Fruit fly (Drosophila melanogaster) whole organism, prepupa: ENCODE results near the gene CG6330.

Source experiments
- CG10669 ChIP-seq: fragments of 200-800 bp; sonication (Bioruptor generic); optimal IDR thresholded peaks from 3 replicates; lab custom pipeline; 2018; ENCODE audit warnings: missing biosample characterization, mild to moderate bottlenecking, missing genetic modification characterization, moderate library complexity
- CG11762 ChIP-seq: fragments of 200-800 bp; sonication (Bioruptor generic); optimal IDR thresholded peaks from 3 replicates; lab custom pipeline; 2016; ENCODE audit warnings: missing biosample characterization, missing genetic modification characterization; ENCODE audit not compliant: insufficient read depth
- CG11902 ChIP-seq: fragments of 200-800 bp; sonication (Bioruptor generic); optimal IDR thresholded peaks from 3 replicates; lab custom pipeline; 2016; ENCODE audit warnings: missing biosample characterization, missing genetic modification characterization
- CG15336 ChIP-seq: fragments of 200-800 bp; sonication (Bioruptor generic); IDR thresholded peaks from 2 replicates; pipeline ENCODE4 v1.3.6; 2022; ENCODE audit warnings: missing biosample characterization, missing genetic modification characterization
- CG1621 ChIP-seq: fragments of 200-800 bp; sonication (Bioruptor generic); optimal IDR thresholded peaks from 3 replicates; lab custom pipeline; 2018; ENCODE audit warnings: missing biosample characterization, mild to moderate bottlenecking, missing genetic modification characterization
- CG16779 ChIP-seq: fragments of 200-800 bp; sonication (Bioruptor generic); optimal IDR thresholded peaks from 3 replicates; lab custom pipeline; 2017; ENCODE audit warnings: missing biosample characterization, mild to moderate bottlenecking, missing genetic modification characterization
- CG3032 ChIP-seq: fragments of 200-800 bp; optimal IDR thresholded peaks from 2 replicates; lab custom pipeline; 2019; ENCODE audit warnings: missing biosample characterization, mild to moderate bottlenecking, missing genetic modification characterization, moderate library complexity
- CG3919 ChIP-seq: fragments of 200-800 bp; sonication (Bioruptor generic); optimal IDR thresholded peaks from 3 replicates; lab custom pipeline; 2016; ENCODE audit warnings: missing biosample characterization, missing genetic modification characterization
- CG4318 ChIP-seq: fragments of 200-800 bp; sonication (Bioruptor generic); optimal IDR thresholded peaks from 3 replicates; lab custom pipeline; 2017; ENCODE audit warnings: missing biosample characterization, mild to moderate bottlenecking, missing genetic modification characterization
- CG6276 ChIP-seq: fragments of 200-800 bp; sonication (Bioruptor generic); optimal IDR thresholded peaks from 2 replicates; lab custom pipeline; 2017; ENCODE audit warnings: missing biosample characterization, mild to moderate bottlenecking, missing genetic modification characterization
- CG6792 ChIP-seq: fragments of 200-800 bp; sonication (Bioruptor generic); optimal IDR thresholded peaks from 3 replicates; lab custom pipeline; 2016; ENCODE audit warnings: missing biosample characterization, missing genetic modification characterization
- CG6808 ChIP-seq: fragments of 200-800 bp; sonication (Bioruptor generic); optimal IDR thresholded peaks from 3 replicates; lab custom pipeline; 2017; ENCODE audit warnings: missing biosample characterization, missing genetic modification characterization, mild to moderate bottlenecking, moderate library complexity, missing genetic modification reagents
- CG7368 ChIP-seq: fragments of 200-800 bp; sonication (Bioruptor generic); optimal IDR thresholded peaks from 3 replicates; lab custom pipeline; 2016; ENCODE audit warnings: missing biosample characterization, missing genetic modification characterization
- CG8119 ChIP-seq: fragments of 200-800 bp; sonication (Bioruptor generic); IDR thresholded peaks from 3 replicates; pipeline ENCODE4 v1.3.6; 2022; ENCODE audit warnings: missing biosample characterization, missing genetic modification characterization
- CG8632 ChIP-seq: fragments of 200-800 bp; sonication (Bioruptor generic); optimal IDR thresholded peaks from 3 replicates; lab custom pipeline; 2016; ENCODE audit warnings: missing biosample characterization, missing genetic modification characterization
- CG9139 ChIP-seq: fragments of 200-800 bp; sonication (Bioruptor generic); optimal IDR thresholded peaks from 3 replicates; lab custom pipeline; 2017; ENCODE audit warnings: missing biosample characterization, mild to moderate bottlenecking, missing genetic modification characterization
- Eip78C ChIP-seq: fragments of 200-800 bp; sonication (Bioruptor generic); peaks from one replicate; lab custom pipeline; 2016; ENCODE audit warnings: missing biosample characterization, missing genetic modification characterization
- Ets21C ChIP-seq: fragments of 200-800 bp; sonication (Bioruptor generic); optimal IDR thresholded peaks from 3 replicates; lab custom pipeline; 2016; ENCODE audit warnings: missing biosample characterization, missing genetic modification characterization
- Gug ChIP-seq: fragments of 200-800 bp; sonication (Bioruptor generic); IDR thresholded peaks from 2 replicates; pipeline ENCODE4 v1.3.6; 2022; ENCODE audit warnings: missing biosample characterization, missing genetic modification characterization
- Hr39 ChIP-seq: fragments of 200-800 bp; sonication (Bioruptor generic); optimal IDR thresholded peaks from 2 replicates; lab custom pipeline; 2016; ENCODE audit warnings: missing biosample characterization, missing genetic modification characterization
- Hr4 ChIP-seq: fragments of 200-800 bp; sonication (Bioruptor generic); optimal IDR thresholded peaks from 3 replicates; lab custom pipeline; 2016; ENCODE audit warnings: missing biosample characterization, missing genetic modification characterization
- Lpt ChIP-seq: fragments of 200-800 bp; sonication (Bioruptor generic); optimal IDR thresholded peaks from 3 replicates; lab custom pipeline; 2016; ENCODE audit warnings: missing biosample characterization, missing genetic modification characterization
- Met ChIP-seq: fragments of 200-800 bp; sonication (Bioruptor generic); optimal IDR thresholded peaks from 3 replicates; lab custom pipeline; 2016; ENCODE audit warnings: missing biosample characterization, missing genetic modification characterization
- OdsH ChIP-seq: fragments of 200-800 bp; sonication (Bioruptor generic); optimal IDR thresholded peaks from 3 replicates; lab custom pipeline; 2016; ENCODE audit warnings: missing biosample characterization, missing genetic modification characterization
- Sox102F ChIP-seq: fragments of 200-800 bp; sonication (Bioruptor generic); optimal IDR thresholded peaks from 2 replicates; lab custom pipeline; 2016; ENCODE audit warnings: missing biosample characterization, mild to moderate bottlenecking, missing genetic modification characterization
- Sox14 ChIP-seq: fragments of 200-800 bp; sonication (Bioruptor generic); optimal IDR thresholded peaks from 3 replicates; lab custom pipeline; 2016; ENCODE audit warnings: missing biosample characterization, missing genetic modification characterization
- Sox15 ChIP-seq: fragments of 200-800 bp; sonication (Bioruptor generic); optimal IDR thresholded peaks from 3 replicates; lab custom pipeline; 2016; ENCODE audit warnings: missing biosample characterization, missing genetic modification characterization
- achi ChIP-seq: fragments of 200-800 bp; sonication (Bioruptor generic); optimal IDR thresholded peaks from 3 replicates; lab custom pipeline; 2016; ENCODE audit warnings: missing biosample characterization, missing genetic modification characterization
- acj6 ChIP-seq: fragments of 200-800 bp; sonication (Bioruptor generic); optimal IDR thresholded peaks from 3 replicates; lab custom pipeline; 2016; ENCODE audit warnings: missing biosample characterization, missing genetic modification characterization
- dac ChIP-seq: fragments of 200-800 bp; sonication (Bioruptor generic); optimal IDR thresholded peaks from 2 replicates; lab custom pipeline; 2017; ENCODE audit warnings: missing biosample characterization, mild to moderate bottlenecking, missing genetic modification characterization
- eg ChIP-seq: fragments of 200-800 bp; sonication (Bioruptor generic); IDR thresholded peaks from 3 replicates; pipeline ENCODE4 v1.3.6; 2022; ENCODE audit warnings: missing biosample characterization, missing genetic modification characterization
- esn ChIP-seq: fragments of 200-800 bp; sonication (Bioruptor generic); optimal IDR thresholded peaks from 2 replicates; lab custom pipeline; 2016; ENCODE audit warnings: missing biosample characterization, mild to moderate bottlenecking, missing genetic modification characterization, moderate library complexity
- fd59A ChIP-seq: fragments of 200-800 bp; sonication (Bioruptor generic); optimal IDR thresholded peaks from 2 replicates; lab custom pipeline; 2017; ENCODE audit warnings: missing biosample characterization, mild to moderate bottlenecking, missing genetic modification characterization, missing genetic modification reagents
- fd85E ChIP-seq: fragments of 200-800 bp; sonication (Bioruptor generic); optimal IDR thresholded peaks from 3 replicates; lab custom pipeline; 2016; ENCODE audit warnings: missing biosample characterization, missing genetic modification characterization
- lz ChIP-seq: fragments of 200-800 bp; sonication (Bioruptor generic); optimal IDR thresholded peaks from 3 replicates; lab custom pipeline; 2016; ENCODE audit warnings: missing biosample characterization, missing genetic modification characterization
- net ChIP-seq: fragments of 200-800 bp; sonication (Bioruptor generic); optimal IDR thresholded peaks from 3 replicates; lab custom pipeline; 2016; ENCODE audit warnings: missing biosample characterization, missing genetic modification characterization
- pdm3 ChIP-seq: fragments of 200-800 bp; sonication (Bioruptor generic); optimal IDR thresholded peaks from 3 replicates; lab custom pipeline; 2016; ENCODE audit warnings: missing biosample characterization, missing genetic modification characterization
- salr ChIP-seq, 2 experiments: fragments of 200-800 bp; sonication (Bioruptor generic); optimal IDR thresholded peaks; 3 replicates each; lab custom pipeline; 2016 to 2018; ENCODE audit warnings: missing biosample characterization in 2 of 2, missing genetic modification characterization in 2 of 2, mild to moderate bottlenecking in 1 of 2
- spab ChIP-seq: fragments of 200-800 bp; sonication (Bioruptor generic); optimal IDR thresholded peaks from 2 replicates; lab custom pipeline; 2017; ENCODE audit warnings: missing biosample characterization, mild to moderate bottlenecking, missing genetic modification characterization, missing genetic modification reagents
- vri ChIP-seq: fragments of 200-800 bp; sonication (Bioruptor generic); optimal IDR thresholded peaks from 3 replicates; lab custom pipeline; 2016; ENCODE audit warnings: missing biosample characterization, mild to moderate bottlenecking, missing genetic modification characterization

CG6330 gene

DNA sequence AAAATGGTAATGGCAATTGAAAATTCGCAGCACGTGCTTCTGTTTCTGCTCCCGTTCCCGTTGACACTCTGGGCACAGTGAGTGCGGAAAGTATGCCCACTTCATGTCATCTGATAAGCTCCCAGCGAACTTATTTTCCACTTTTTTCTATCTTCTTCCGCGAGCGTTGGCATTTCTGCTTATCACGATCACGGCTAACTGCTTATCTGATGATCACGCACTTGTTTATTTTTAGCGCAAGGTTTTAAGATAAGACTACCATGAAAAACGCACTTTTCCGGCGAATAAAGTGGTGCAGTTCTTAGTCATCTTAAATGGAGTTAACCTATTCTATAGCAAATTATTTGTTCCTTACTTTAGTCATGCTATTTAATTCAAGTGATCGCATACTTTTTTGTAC, 20.9 kb downstream of the CG6330 start (continued):
- TF ChIP-seq fd85E (GFP tag; lab: Kevin White, UChicago) (no peak), Eip78C (GFP tag; lab: Kevin White, UChicago) (peak; percentile 84), Sox15 (GFP tag; lab: Kevin White, UChicago) (peak; percentile 24), Sox102F (GFP tag; lab: Kevin White, UChicago) (no peak), CG11762 (GFP tag; lab: Kevin White, UChicago) (no peak), Lpt (GFP tag; lab: Kevin White, UChicago) (peak; percentile 17), pdm3 (GFP tag; lab: Kevin White, UChicago) (peak; percentile 51), CG3919 (GFP tag; lab: Kevin White, UChicago) (peak; percentile 56), CG8632 (GFP tag; lab: Kevin White, UChicago) (no peak), CG8119 (GFP tag; lab: Robert Waterston, UW) (peak; percentile 51; the same call in 1 of the 3 replicates), CG6808 (GFP tag; lab: Kevin White, UChicago) (peak; percentile 27), salr (GFP tag; optimal IDR thresholded peaks at IDR 0.05; lab: Kevin White, UChicago) (peak in 1 of 2 experiments; percentile 51), dac (GFP tag; lab: Kevin White, UChicago) (peak; percentile 5), CG6792 (GFP tag; lab: Kevin White, UChicago) (peak; percentile 20), CG16779 (tag; lab: Kevin White, UChicago) (no peak), Hr4 (peak; percentile 63), acj6 (GFP tag; lab: Kevin White, UChicago) (peak; percentile 45), achi (GFP tag; lab: Kevin White, UChicago) (peak; percentile 46), CG10669 (GFP tag; lab: Kevin White, UChicago) (peak; percentile 41), lz (GFP tag; lab: Kevin White, UChicago) (peak; percentile 26), CG6276 (GFP tag; lab: Kevin White, UChicago) (peak; percentile 50), CG15336 (GFP tag; lab: Robert Waterston, UW) (0 out of 2 replicates have a peak, but pooled peaks have one; percentile 38), CG7368 (GFP tag; lab: Kevin White, UChicago) (no peak), Ets21C (GFP tag; lab: Kevin White, UChicago) (peak; percentile 25), vri (GFP tag; lab: Kevin White, UChicago) (no peak), fd59A (GFP tag; lab: Kevin White, UChicago) (no peak), Gug (GFP tag; lab: Robert Waterston, UW) (no peak), OdsH (no peak), Sox14 (GFP tag; lab: Kevin White, UChicago) (peak; percentile 55)

DNA sequence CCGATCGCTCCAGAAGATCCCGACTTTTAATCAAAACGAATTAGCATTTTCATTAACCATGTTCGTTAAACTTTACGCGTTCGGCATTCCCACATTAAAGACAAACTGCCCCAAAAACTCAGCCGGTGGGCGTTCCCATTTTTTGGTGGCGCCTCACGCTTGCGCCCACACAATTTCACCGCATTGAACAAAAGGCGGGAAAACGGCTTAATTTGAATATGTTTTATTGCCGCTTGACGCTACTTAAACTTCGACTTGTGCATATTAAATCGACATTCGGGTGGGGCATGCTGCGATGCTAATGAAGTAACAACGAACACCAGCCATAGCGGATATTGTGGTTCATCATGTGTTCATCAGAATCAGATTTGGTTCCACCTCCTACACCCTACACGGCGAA, 21.8 kb downstream of the CG6330 start:
- no peak for TF ChIP-seq Sox15 (GFP tag; lab: Kevin White, UChicago)
- no peak for TF ChIP-seq Hr39 (GFP tag; lab: Kevin White, UChicago)
- TF ChIP-seq Gug (GFP tag; lab: Robert Waterston, UW) = no peak
- TF ChIP-seq, all 60 proteins: peak for 0

DNA sequence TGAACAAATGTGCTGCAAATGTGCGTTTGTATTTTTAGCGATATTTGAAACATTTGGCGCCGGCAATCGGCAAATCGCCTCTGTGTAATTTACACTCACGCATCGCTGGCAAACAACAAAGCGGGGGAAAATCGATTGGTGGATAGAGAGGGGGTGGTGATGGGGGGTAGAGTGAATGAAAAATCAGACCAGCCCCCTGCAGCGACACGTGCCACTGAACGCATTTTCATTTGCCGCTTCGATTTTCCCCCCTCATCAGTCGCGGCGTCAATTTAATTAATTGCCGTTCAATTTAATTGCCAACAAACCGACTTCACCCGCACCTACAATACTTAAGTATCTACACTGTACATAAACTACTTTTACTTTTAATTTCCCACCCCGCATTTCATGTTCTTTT, 22.9 kb downstream of the CG6330 start:
- no peak for TF ChIP-seq CG8119 (GFP tag; lab: Robert Waterston, UW)
- TF ChIP-seq CG16779 (tag; lab: Kevin White, UChicago) = no peak
- no peak for TF ChIP-seq CG1621 (tag; lab: Kevin White, UChicago)
- no peak for TF ChIP-seq dac (GFP tag; lab: Kevin White, UChicago)
- TF ChIP-seq CG11762 (GFP tag; lab: Kevin White, UChicago) = no peak
- TF ChIP-seq Lpt (GFP tag; lab: Kevin White, UChicago) = no peak
- no peak for TF ChIP-seq acj6 (GFP tag; lab: Kevin White, UChicago)
- TF ChIP-seq Sox15 (GFP tag; lab: Kevin White, UChicago) = no peak
- TF ChIP-seq eg (GFP tag; lab: Robert Waterston, UW) = no peak
- TF ChIP-seq CG4318 (GFP tag; lab: Kevin White, UChicago) = no peak
- no peak for TF ChIP-seq net (GFP tag; lab: Kevin White, UChicago)
- no peak for TF ChIP-seq CG9139
- TF ChIP-seq CG8632 (GFP tag; lab: Kevin White, UChicago) = no peak
- TF ChIP-seq Met = no peak
- no peak for TF ChIP-seq CG3032 (tag; lab: Kevin White, UChicago)
- TF ChIP-seq spab = no peak
- no peak for TF ChIP-seq CG11902
- no peak for TF ChIP-seq Sox102F (GFP tag; lab: Kevin White, UChicago)
- TF ChIP-seq esn (GFP tag; lab: Kevin White, UChicago) = no peak
- TF ChIP-seq lz (GFP tag; lab: Kevin White, UChicago) = no peak
